Worm (Caenorhabditis elegans): ENCODE data around the gene ndua-5.

Gene ndua-5

DNA sequence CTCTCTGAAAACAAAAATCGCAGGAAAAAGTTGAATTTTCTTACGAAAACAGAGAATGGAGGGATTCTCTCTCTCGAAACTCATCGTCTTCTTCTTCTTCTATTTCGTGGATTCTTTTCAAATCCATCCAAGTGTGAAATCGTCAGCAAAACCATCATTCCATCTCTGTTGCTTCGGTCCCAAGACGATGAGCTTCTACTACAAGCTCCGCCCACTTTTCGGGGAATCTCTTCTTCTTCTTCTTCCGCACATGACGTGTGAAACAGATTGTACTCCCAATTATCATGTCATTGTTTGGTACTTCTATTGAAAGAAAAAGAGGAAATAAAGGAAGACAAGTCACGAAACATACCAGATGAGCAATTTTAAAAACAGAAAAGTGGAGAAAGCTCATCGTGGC, 1.6 kb downstream of the ndua-5 start:
- TF ChIP-seq mab-5 (tag; optimal IDR thresholded peaks at IDR 0.05) (no peak), nhr-21 (tag; optimal IDR thresholded peaks at IDR 0.05) (no peak), unc-39 (tag; optimal IDR thresholded peaks at IDR 0.05) (no peak), ceh-16 (tag; optimal IDR thresholded peaks at IDR 0.05) (no peak), lin-13 (GFP tag; optimal IDR thresholded peaks at IDR 0.05) (no peak), nhr-12 (tag; optimal IDR thresholded peaks at IDR 0.05) (no peak), snpc-4 (tag; optimal IDR thresholded peaks at IDR 0.05) (no peak), elt-3 (tag; optimal IDR thresholded peaks at IDR 0.05) (no peak), nhr-77 (tag; optimal IDR thresholded peaks at IDR 0.05) (no peak), lsy-2 (tag; optimal IDR thresholded peaks at IDR 0.05) (no peak)

DNA sequence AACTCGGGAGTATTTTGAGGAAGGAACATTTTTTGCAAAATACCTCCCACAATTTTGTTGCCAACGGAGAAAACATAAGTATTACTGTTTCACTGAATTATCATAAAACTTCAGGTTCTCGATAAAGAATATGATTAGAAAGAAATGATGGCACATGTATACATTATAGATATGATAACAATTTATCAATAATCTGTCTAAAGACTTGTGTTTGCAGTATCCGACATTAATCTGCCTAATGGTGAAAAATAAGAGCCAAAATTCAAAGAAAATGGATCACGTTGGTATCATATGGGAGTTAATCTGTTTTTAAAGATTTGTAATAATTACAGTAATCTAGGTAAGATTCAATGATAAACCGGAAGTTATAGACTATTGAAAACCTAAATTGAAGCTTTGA, 4.1 kb downstream of the ndua-5 start:
- TF ChIP-seq nhr-10 (tag; optimal IDR thresholded peaks at IDR 0.05) (no peak), nhr-129 (tag; optimal IDR thresholded peaks at IDR 0.05) (no peak), nhr-77 (tag; optimal IDR thresholded peaks at IDR 0.05) (no peak), F13H6.1 (tag; optimal IDR thresholded peaks at IDR 0.05) (no peak)

DNA sequence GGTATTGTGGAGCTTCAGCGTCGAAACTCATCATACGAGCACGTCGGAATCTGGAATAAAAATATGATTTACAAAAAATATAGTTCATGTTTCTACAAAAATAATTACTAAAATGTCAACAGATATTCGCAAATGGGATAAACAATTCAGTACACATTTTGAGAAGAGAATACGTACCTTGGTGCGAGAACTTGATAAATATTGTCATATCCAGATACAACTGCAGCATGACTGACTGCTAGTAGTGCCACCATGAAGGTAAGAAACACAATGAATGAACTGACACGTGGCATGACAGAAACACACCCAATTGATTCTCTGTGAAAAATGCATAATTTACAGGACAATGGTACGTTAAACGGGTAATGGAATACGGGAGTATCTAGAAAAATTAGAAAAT, 6.1 kb downstream of the ndua-5 start, which contains the start of gene nlp-35:
Gene nlp-35, minus strand, starts transcription at position 319 of the 400 bp plus-strand sequence.
- TF ChIP-seq nhr-21 (tag; optimal IDR thresholded peaks at IDR 0.05) = peak; percentile 25
- no peak for TF ChIP-seq ztf-1 (GFP tag; conservative IDR thresholded peaks at IDR 0.05)

DNA sequence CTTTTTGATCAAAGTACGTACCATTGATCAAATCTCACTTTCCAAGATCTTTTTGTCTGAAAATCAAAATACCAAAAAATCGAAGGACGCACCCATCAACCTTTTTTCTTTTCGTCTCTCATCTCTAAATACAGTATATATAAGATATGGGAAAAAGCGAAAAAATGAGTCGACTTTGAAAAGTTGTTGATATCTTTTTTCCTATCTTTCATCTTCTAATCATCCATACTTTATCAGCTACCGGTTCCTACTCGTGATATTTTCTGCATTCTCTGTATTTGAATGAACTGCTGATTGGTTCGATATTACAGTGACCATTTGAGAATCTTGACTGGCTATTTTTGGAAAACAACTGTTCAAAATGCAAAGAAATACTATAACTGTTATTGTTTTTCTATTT, 7.9 kb downstream of the ndua-5 start, which contains the start of gene C33A12.19:
Gene C33A12.19, plus strand, starts transcription at position 169 of the 400 bp plus-strand sequence.
- TF ChIP-seq nhr-129 (tag; optimal IDR thresholded peaks at IDR 0.05) (peak; percentile 19), lsy-2 (tag; optimal IDR thresholded peaks at IDR 0.05) (peak in 1 of 2 experiments; percentile 32), elt-1 (tag; optimal IDR thresholded peaks at IDR 0.05) (no peak), mab-5 (tag; optimal IDR thresholded peaks at IDR 0.05) (no peak), sma-3 (GFP tag; optimal IDR thresholded peaks at IDR 0.05) (peak; percentile 53), nhr-25 (tag; optimal IDR thresholded peaks at IDR 0.05) (peak; percentile 28), nhr-21 (tag; optimal IDR thresholded peaks at IDR 0.05) (peak; percentile 40), C34F6.9 (tag; optimal IDR thresholded peaks at IDR 0.05) (no peak), blmp-1 (tag; optimal IDR thresholded peaks at IDR 0.05; ENCODE audit: insufficient read depth) (peak; percentile 59), gmeb-1 (tag; optimal IDR thresholded peaks at IDR 0.05) (peak; percentile 44), sma-9 (GFP tag; optimal IDR thresholded peaks at IDR 0.05) (peak; percentile 66), sma-9 (tag; optimal IDR thresholded peaks at IDR 0.05) (no peak), fos-1 (tag; optimal IDR thresholded peaks at IDR 0.05) (peak; percentile 30)

DNA sequence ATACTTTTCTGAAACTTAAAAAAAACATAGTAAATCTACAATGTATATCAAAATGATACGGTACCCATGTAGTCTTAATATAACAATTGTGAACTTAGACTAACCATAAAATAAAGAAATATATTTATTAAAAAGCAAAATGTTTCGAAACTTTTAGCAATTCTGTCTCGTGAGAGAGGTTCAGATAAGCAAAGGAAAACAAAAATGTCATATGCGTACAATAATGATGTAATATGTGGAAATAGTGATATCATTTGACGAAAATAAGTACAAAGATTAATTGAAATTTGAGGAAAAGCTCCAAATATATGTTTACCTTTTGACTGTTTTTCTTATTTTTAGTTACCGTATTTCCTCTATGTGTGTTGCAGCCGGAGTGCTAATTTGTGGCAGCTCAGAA, 10.6 kb downstream of the ndua-5 start:
- TF ChIP-seq ceh-16 (tag; optimal IDR thresholded peaks at IDR 0.05) (no peak), zag-1 (tag; optimal IDR thresholded peaks at IDR 0.05) (no peak), nhr-25 (tag; optimal IDR thresholded peaks at IDR 0.05) (peak; percentile 0), mdl-1 (tag; optimal IDR thresholded peaks at IDR 0.05) (no peak), nhr-129 (tag; optimal IDR thresholded peaks at IDR 0.05) (peak; percentile 91), elt-3 (tag; optimal IDR thresholded peaks at IDR 0.05) (no peak), ztf-11 (tag; optimal IDR thresholded peaks at IDR 0.05) (no peak), sma-9 (GFP tag; optimal IDR thresholded peaks at IDR 0.05) (no peak), sma-9 (tag; optimal IDR thresholded peaks at IDR 0.05) (no peak), mab-5 (tag; optimal IDR thresholded peaks at IDR 0.05) (no peak), blmp-1 (tag; optimal IDR thresholded peaks at IDR 0.05; ENCODE audit: insufficient read depth) (no peak), F13H6.1 (tag; optimal IDR thresholded peaks at IDR 0.05) (no peak), mbf-1 (tag; optimal IDR thresholded peaks at IDR 0.05) (no peak)

DNA sequence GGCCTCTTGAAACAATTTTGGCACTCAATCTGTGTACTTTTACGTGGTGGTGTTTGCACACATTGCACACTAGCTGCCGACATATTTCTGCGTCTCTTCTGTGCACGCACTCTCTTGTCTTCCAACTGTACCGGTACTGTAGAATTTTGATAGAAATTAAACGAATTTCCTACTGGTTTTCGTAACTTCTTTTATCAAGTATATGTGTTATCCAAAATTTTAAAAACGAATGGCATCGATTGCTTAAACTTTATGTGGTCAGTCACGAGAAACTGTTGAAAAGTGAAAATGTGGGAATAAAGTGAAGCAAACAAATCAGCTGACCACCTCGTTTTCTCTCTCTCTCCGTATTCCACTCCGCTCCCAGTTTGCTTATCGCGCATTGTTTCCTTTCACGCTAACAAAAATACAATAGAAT, 11.3 kb downstream of the ndua-5 start:
- TF ChIP-seq unc-39 (tag; optimal IDR thresholded peaks at IDR 0.05) = no peak
- peak; percentile 67 for TF ChIP-seq snpc-4 (tag; optimal IDR thresholded peaks at IDR 0.05)
- TF ChIP-seq sma-3 (GFP tag; optimal IDR thresholded peaks at IDR 0.05) = peak; percentile 61
- TF ChIP-seq mdl-1 (tag; optimal IDR thresholded peaks at IDR 0.05) = no peak
- no peak for TF ChIP-seq Y55F3AM.14 (GFP tag; optimal IDR thresholded peaks at IDR 0.05)
- peak; percentile 44 for TF ChIP-seq unc-55 (GFP tag; optimal IDR thresholded peaks at IDR 0.05)
- peak; percentile 28 for TF ChIP-seq gmeb-1 (tag; optimal IDR thresholded peaks at IDR 0.05)
- TF ChIP-seq blmp-1 (tag; optimal IDR thresholded peaks at IDR 0.05; ENCODE audit: insufficient read depth) = peak; percentile 94
- no peak for TF ChIP-seq ZK546.5 (tag; optimal IDR thresholded peaks at IDR 0.05)
- peak; percentile 35 for TF ChIP-seq F13H6.1 (tag; optimal IDR thresholded peaks at IDR 0.05)
- peak; percentile 32 for TF ChIP-seq C34F6.9 (tag; optimal IDR thresholded peaks at IDR 0.05)
- peak; percentile 14 to 40 for TF ChIP-seq lsy-2 (tag; optimal IDR thresholded peaks at IDR 0.05)
- no peak for TF ChIP-seq lin-39 (tag; optimal IDR thresholded peaks at IDR 0.05)
- TF ChIP-seq crh-2 (tag; optimal IDR thresholded peaks at IDR 0.05) = peak; percentile 57
- no peak for TF ChIP-seq ztf-11 (tag; optimal IDR thresholded peaks at IDR 0.05)
- TF ChIP-seq nhr-25 (tag; optimal IDR thresholded peaks at IDR 0.05) = peak; percentile 58
- TF ChIP-seq fos-1 (tag; optimal IDR thresholded peaks at IDR 0.05) = peak; percentile 41
- TF ChIP-seq sma-9 (GFP tag; optimal IDR thresholded peaks at IDR 0.05) = peak; percentile 15
- no peak for TF ChIP-seq sma-9 (tag; optimal IDR thresholded peaks at IDR 0.05)
- peak; percentile 72 for TF ChIP-seq ama-1 (optimal IDR thresholded peaks at IDR 0.05)
- TF ChIP-seq nhr-21 (tag; optimal IDR thresholded peaks at IDR 0.05) = peak; percentile 56
- peak; percentile 73 for TF ChIP-seq nhr-129 (tag; optimal IDR thresholded peaks at IDR 0.05)
- peak; percentile 11 for TF ChIP-seq lin-13 (GFP tag; optimal IDR thresholded peaks at IDR 0.05)
